Worm (Caenorhabditis elegans) whole organism, L3 larva: ENCODE results near the gene F35A5.1.

ENCODE experiments used
- ZK546.5 ChIP-seq: sonication (generic microtip); optimal IDR thresholded peaks from 2 replicates; lab custom pipeline; 2017; ENCODE audit warnings: missing biosample characterization, missing genetic modification characterization
- ama-1 ChIP-seq: fragments of 150-350 bp; optimal IDR thresholded peaks from 2 replicates; lab custom pipeline; 2018
- ceh-16 ChIP-seq: sonication (generic microtip); optimal IDR thresholded peaks from 2 replicates; lab custom pipeline; 2017; ENCODE audit warnings: missing biosample characterization, missing genetic modification characterization
- ceh-28 ChIP-seq: fragments of 150-350 bp; optimal IDR thresholded peaks from 2 replicates; lab custom pipeline; 2014; ENCODE audit warnings: missing biosample characterization, missing genetic modification reagents, missing genetic modification characterization
- ceh-82 ChIP-seq: fragments of 150-350 bp; optimal IDR thresholded peaks from 2 replicates; lab custom pipeline; 2014; ENCODE audit warnings: missing biosample characterization, missing genetic modification characterization
- ceh-9 ChIP-seq: sonication (generic microtip); optimal IDR thresholded peaks from 2 replicates; lab custom pipeline; 2018; ENCODE audit warnings: missing biosample characterization, missing genetic modification characterization
- daf-12 ChIP-seq: fragments of 150-350 bp; optimal IDR thresholded peaks from 2 replicates; lab custom pipeline; 2014; ENCODE audit warnings: missing biosample characterization, missing genetic modification reagents, missing genetic modification characterization
- egl-5 ChIP-seq: fragments of 150-350 bp; optimal IDR thresholded peaks from 2 replicates; lab custom pipeline; 2017; ENCODE audit warnings: missing biosample characterization, missing genetic modification reagents, missing genetic modification characterization, inconsistent platforms
- elt-1 ChIP-seq: fragments of 150-350 bp; optimal IDR thresholded peaks from 2 replicates; lab custom pipeline; 2014; ENCODE audit warnings: missing biosample characterization, missing genetic modification characterization
- elt-2 ChIP-seq: sonication (generic microtip); optimal IDR thresholded peaks from 2 replicates; lab custom pipeline; 2016; ENCODE audit warnings: missing genetic modification reagents, mild to moderate bottlenecking, missing genetic modification characterization, missing compliant biosample characterization
- elt-3 ChIP-seq, 3 experiments: fragments of 150-350 bp in 1 of 3; sonication (generic microtip) in 2 of 3; optimal IDR thresholded peaks; 2 replicates in 2 of 3; 4 replicates in 1 of 3; lab custom pipeline; 2014 to 2017; ENCODE audit warnings: missing biosample characterization in 3 of 3, missing genetic modification characterization in 3 of 3
- fkh-10 ChIP-seq: sonication (generic microtip); optimal IDR thresholded peaks from 2 replicates; lab custom pipeline; 2017; ENCODE audit warnings: missing biosample characterization, missing genetic modification reagents, missing genetic modification characterization
- fkh-2 ChIP-seq: fragments of 150-350 bp; optimal IDR thresholded peaks from 2 replicates; lab custom pipeline; 2014; ENCODE audit warnings: missing biosample characterization, missing genetic modification reagents, missing genetic modification characterization
- fos-1 ChIP-seq: fragments of 150-350 bp; optimal IDR thresholded peaks from 2 replicates; lab custom pipeline; 2014; ENCODE audit warnings: missing biosample characterization, missing genetic modification characterization
- hmg-11 ChIP-seq: sonication (generic microtip); optimal IDR thresholded peaks from 2 replicates; lab custom pipeline; 2016; ENCODE audit warnings: missing genetic modification characterization, missing compliant biosample characterization
- jun-1 ChIP-seq: fragments of 150-350 bp; optimal IDR thresholded peaks from 2 replicates; lab custom pipeline; 2014; ENCODE audit warnings: missing biosample characterization, missing genetic modification reagents, missing genetic modification characterization
- lin-39 ChIP-seq: fragments of 150-350 bp; optimal IDR thresholded peaks from 2 replicates; lab custom pipeline; 2018; ENCODE audit warnings: missing biosample characterization, missing genetic modification reagents, missing genetic modification characterization
- lsy-12 ChIP-seq: sonication (generic microtip); optimal IDR thresholded peaks from 2 replicates; lab custom pipeline; 2016; ENCODE audit warnings: mild to moderate bottlenecking, missing genetic modification characterization, missing compliant biosample characterization
- mml-1 ChIP-seq: fragments of 150-350 bp; sonication (generic microtip); optimal IDR thresholded peaks from 3 replicates; lab custom pipeline; 2014; ENCODE audit warnings: missing biosample characterization, missing genetic modification characterization
- nhr-11 ChIP-seq: fragments of 150-350 bp; optimal IDR thresholded peaks from 2 replicates; lab custom pipeline; 2014; ENCODE audit warnings: missing biosample characterization, missing genetic modification characterization
- nhr-23 ChIP-seq: fragments of 150-350 bp; optimal IDR thresholded peaks from 2 replicates; lab custom pipeline; 2014; ENCODE audit warnings: missing biosample characterization, missing genetic modification reagents, missing genetic modification characterization
- nhr-237 ChIP-seq: fragments of 150-350 bp; optimal IDR thresholded peaks from 2 replicates; lab custom pipeline; 2014; ENCODE audit warnings: missing biosample characterization, missing genetic modification characterization
- nhr-25 ChIP-seq: sonication (generic microtip); optimal IDR thresholded peaks from 2 replicates; lab custom pipeline; 2017; ENCODE audit warnings: missing biosample characterization, missing genetic modification characterization
- nhr-28 ChIP-seq: fragments of 150-350 bp; optimal IDR thresholded peaks from 2 replicates; lab custom pipeline; 2014; ENCODE audit warnings: missing biosample characterization, missing genetic modification characterization
- nhr-43 ChIP-seq: sonication (generic microtip); optimal IDR thresholded peaks from 2 replicates; lab custom pipeline; 2016; ENCODE audit warnings: mild to moderate bottlenecking, missing genetic modification characterization, missing compliant biosample characterization; ENCODE audit not compliant: poor library complexity, severe bottlenecking
- nhr-67 ChIP-seq: fragments of 150-350 bp; optimal IDR thresholded peaks from 2 replicates; lab custom pipeline; 2014; ENCODE audit warnings: missing biosample characterization, missing genetic modification characterization
- nhr-76 ChIP-seq: fragments of 150-350 bp; sonication (generic microtip); optimal IDR thresholded peaks from 5 replicates; lab custom pipeline; 2014; ENCODE audit warnings: missing biosample characterization, missing genetic modification characterization
- nhr-77 ChIP-seq: fragments of 150-350 bp; optimal IDR thresholded peaks from 2 replicates; lab custom pipeline; 2014; ENCODE audit warnings: missing biosample characterization, missing genetic modification characterization
- pha-4 ChIP-seq: fragments of 150-350 bp; optimal IDR thresholded peaks from 2 replicates; lab custom pipeline; 2014; ENCODE audit warnings: missing biosample characterization, missing genetic modification reagents, missing genetic modification characterization
- pqm-1 ChIP-seq: fragments of 150-350 bp; optimal IDR thresholded peaks from 2 replicates; lab custom pipeline; 2017; ENCODE audit warnings: missing biosample characterization, missing genetic modification characterization, inconsistent platforms
- snpc-4 ChIP-seq: fragments of 150-350 bp; optimal IDR thresholded peaks from 2 replicates; lab custom pipeline; 2014; ENCODE audit warnings: missing biosample characterization, missing genetic modification characterization
- unc-39 ChIP-seq: sonication (generic microtip); optimal IDR thresholded peaks from 4 replicates; lab custom pipeline; 2017; ENCODE audit warnings: missing biosample characterization, missing genetic modification characterization
- zag-1 ChIP-seq: fragments of 150-350 bp; optimal IDR thresholded peaks from 2 replicates; lab custom pipeline; 2014; ENCODE audit warnings: missing biosample characterization, missing genetic modification characterization
- ztf-11 ChIP-seq: fragments of 150-350 bp; optimal IDR thresholded peaks from 2 replicates; lab custom pipeline; 2014; ENCODE audit warnings: missing biosample characterization, missing genetic modification characterization
- ztf-4 ChIP-seq: fragments of 150-350 bp; optimal IDR thresholded peaks from 2 replicates; lab custom pipeline; 2014; ENCODE audit warnings: missing biosample characterization, missing genetic modification characterization

The F35A5.1 gene

DNA sequence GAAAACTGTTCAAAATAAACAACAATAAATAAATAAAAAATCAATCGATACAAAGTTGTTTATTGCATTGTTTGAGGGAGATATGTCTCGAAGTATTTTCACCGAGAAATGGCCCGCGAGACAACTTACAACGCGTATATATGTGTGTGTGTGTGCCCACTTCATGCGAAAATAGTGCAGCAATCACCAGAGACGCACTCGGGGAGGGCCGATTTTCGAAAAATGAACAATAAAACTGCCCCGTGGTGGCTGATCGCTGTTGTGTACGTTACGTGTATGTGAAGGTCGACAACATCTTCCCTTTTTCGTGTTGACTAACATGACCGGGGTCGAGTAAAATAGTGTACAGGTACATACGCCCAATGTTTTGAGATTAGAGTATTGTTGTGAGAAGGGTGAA is 18.8 kb upstream of the F35A5.1 start (continued):
- TF ChIP-seq nhr-237 (tag; lab: Kevin White, UChicago), result no peak
- TF ChIP-seq elt-2 (tag; lab: Kevin White, UChicago), result no peak
- TF ChIP-seq ztf-4 (tag; lab: Kevin White, UChicago), result no peak
- no peak for TF ChIP-seq ceh-82 (tag; lab: Kevin White, UChicago)
- no peak for TF ChIP-seq snpc-4
- peak; percentile 34 for TF ChIP-seq lin-39 (tag; lab: Kevin White, UChicago)
- no peak for TF ChIP-seq ceh-16 (tag; lab: Kevin White, UChicago)
- no peak for TF ChIP-seq daf-12 (tag; lab: Kevin White, UChicago)
- TF ChIP-seq hmg-11 (tag; lab: Kevin White, UChicago), result no peak
- TF ChIP-seq fkh-10 (GFP tag; lab: Kevin White, UChicago), result no peak

DNA sequence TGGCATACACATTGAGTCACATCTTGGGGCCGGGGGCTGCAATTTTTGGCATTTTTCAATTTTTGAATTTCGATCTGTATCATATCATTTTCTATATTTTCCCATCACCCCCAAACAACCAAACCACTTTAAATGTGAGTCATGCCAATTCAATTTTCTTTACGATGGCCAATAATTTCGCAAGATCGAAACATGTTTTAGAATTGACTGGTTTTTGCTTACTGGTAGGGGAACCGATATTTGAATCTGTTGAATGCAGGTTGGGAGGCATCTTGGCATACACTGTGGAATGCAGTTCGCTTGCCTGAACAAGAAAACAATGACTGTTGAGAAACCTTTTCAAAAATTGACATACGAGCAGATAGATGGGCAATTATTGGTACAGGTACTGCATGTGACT is 16.2 kb upstream of the F35A5.1 start:
- TF ChIP-seq nhr-28 (tag; lab: Kevin White, UChicago), result no peak
- no peak for TF ChIP-seq snpc-4
- TF ChIP-seq ceh-9 (tag; lab: Kevin White, UChicago), result no peak
- TF ChIP-seq ztf-11 (tag; lab: Kevin White, UChicago), result no peak
- no peak for TF ChIP-seq nhr-76
- no peak for TF ChIP-seq ceh-82 (tag; lab: Kevin White, UChicago)
- TF ChIP-seq elt-3 (tag; optimal IDR thresholded peaks at IDR 0.05; lab: Kevin White, UChicago), result no peak
- TF ChIP-seq pha-4 (tag; lab: Kevin White, UChicago), result no peak
- TF ChIP-seq nhr-11, result no peak
- TF ChIP-seq unc-39 (tag; lab: Kevin White, UChicago), result no peak
- TF ChIP-seq nhr-77, result no peak
- no peak for TF ChIP-seq egl-5 (tag; lab: Kevin White, UChicago)
- no peak for TF ChIP-seq mml-1 (tag; lab: Kevin White, UChicago)

DNA sequence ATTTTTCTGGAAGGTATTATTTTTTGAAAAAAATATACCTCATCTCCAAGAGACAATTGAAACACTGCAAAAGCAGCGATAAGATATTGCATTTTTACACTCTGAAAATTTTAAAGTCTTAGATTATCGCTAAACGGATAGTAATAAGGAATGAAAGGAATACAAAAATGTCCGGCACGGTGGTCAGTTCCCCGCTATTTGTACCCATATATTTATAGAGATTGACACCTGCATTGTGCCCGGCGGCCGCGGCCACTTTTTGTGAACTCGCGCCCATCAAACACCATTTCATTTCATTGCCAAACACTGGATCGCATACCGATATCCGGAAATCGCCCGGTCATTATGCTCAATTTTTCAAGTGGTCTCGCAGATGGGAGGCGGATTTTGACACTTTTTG is 14.6 kb upstream of the F35A5.1 start, which contains the start of gene idpp-5:
TSS of gene idpp-5 (minus strand) at position 101 of the 400 bp plus-strand sequence.
- TF ChIP-seq unc-39 (tag; lab: Kevin White, UChicago), result no peak
- no peak for TF ChIP-seq ztf-4 (tag; lab: Kevin White, UChicago)
- no peak for TF ChIP-seq nhr-237 (tag; lab: Kevin White, UChicago)
- TF ChIP-seq ceh-28, result no peak
- no peak for TF ChIP-seq ceh-16 (tag; lab: Kevin White, UChicago)
- no peak for TF ChIP-seq egl-5 (tag; lab: Kevin White, UChicago)
- no peak for TF ChIP-seq snpc-4
- no peak for TF ChIP-seq jun-1 (tag; lab: Kevin White, UChicago)
- TF ChIP-seq ama-1 (lab: Kevin White, UChicago), result no peak
- no peak for TF ChIP-seq zag-1 (tag; lab: Kevin White, UChicago)
- TF ChIP-seq fos-1 (tag; lab: Kevin White, UChicago), result no peak
- TF ChIP-seq nhr-23 (tag; lab: Kevin White, UChicago), result no peak
- TF ChIP-seq nhr-43, result no peak
- TF ChIP-seq pha-4 (tag; lab: Kevin White, UChicago), result no peak
- no peak for TF ChIP-seq fkh-10 (GFP tag; lab: Kevin White, UChicago)

DNA sequence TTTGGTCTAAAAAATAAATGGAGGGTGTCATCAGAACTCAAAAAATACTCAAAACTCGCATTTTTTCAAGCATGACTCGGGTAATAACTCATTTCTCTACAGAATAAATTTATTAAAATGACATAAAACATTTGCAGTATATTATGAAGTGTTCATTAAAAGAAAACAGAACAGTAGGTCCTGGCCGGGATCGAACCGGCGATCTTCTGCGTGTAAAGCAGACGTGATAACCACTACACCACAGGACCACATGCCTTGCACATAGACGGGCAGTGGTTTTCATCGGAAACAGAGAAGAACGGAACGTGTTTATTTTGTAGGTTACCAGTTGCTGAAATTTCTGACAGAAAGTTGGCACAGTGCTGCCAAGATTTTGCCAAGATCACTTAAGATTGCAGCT is 13.9 kb upstream of the F35A5.1 start:
- TF ChIP-seq pha-4 (tag; lab: Kevin White, UChicago) (peak; percentile 2), nhr-43 (peak; percentile 28), fos-1 (tag; lab: Kevin White, UChicago) (no peak), mml-1 (tag; lab: Kevin White, UChicago) (no peak), elt-2 (tag; lab: Kevin White, UChicago) (no peak), nhr-25 (no peak)

DNA sequence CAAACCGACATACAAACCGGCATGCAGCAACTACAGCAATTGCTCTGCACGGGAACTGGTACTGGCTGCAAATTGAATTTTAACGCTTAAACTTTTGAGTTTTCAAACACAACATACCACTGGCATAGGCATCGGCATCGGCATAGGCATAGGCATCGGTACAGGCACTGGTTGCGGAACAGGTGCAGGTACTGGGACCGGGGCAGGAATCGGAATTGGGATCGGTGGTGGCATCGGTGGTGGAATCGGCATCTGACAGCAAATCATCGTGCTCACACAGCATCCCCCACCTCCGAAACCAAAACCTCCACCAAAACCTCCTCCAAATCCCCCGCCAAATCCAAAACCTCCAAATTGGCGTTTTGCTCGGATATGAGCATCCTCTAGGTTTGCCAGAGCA is 13.1 kb upstream of the F35A5.1 start:
- TF ChIP-seq ztf-11 (tag; lab: Kevin White, UChicago), result no peak
- no peak for TF ChIP-seq nhr-25
- TF ChIP-seq elt-1 (tag; lab: Kevin White, UChicago), result no peak
- TF ChIP-seq lsy-12 (tag; lab: Kevin White, UChicago), result no peak
- TF ChIP-seq nhr-76, result no peak
- TF ChIP-seq nhr-237 (tag; lab: Kevin White, UChicago), result no peak
- TF ChIP-seq pqm-1 (tag; lab: Kevin White, UChicago), result no peak
- TF ChIP-seq hmg-11 (tag; lab: Kevin White, UChicago), result no peak
- TF ChIP-seq nhr-67 (tag; lab: Kevin White, UChicago), result no peak
- no peak for TF ChIP-seq fkh-2 (tag; lab: Kevin White, UChicago)
- no peak for TF ChIP-seq unc-39 (tag; lab: Kevin White, UChicago)
- no peak for TF ChIP-seq nhr-77
- no peak for TF ChIP-seq ZK546.5 (tag; lab: Kevin White, UChicago)
